Fruit fly (Drosophila melanogaster): ENCODE results near the gene Meltrin.

Meltrin gene

DNA sequence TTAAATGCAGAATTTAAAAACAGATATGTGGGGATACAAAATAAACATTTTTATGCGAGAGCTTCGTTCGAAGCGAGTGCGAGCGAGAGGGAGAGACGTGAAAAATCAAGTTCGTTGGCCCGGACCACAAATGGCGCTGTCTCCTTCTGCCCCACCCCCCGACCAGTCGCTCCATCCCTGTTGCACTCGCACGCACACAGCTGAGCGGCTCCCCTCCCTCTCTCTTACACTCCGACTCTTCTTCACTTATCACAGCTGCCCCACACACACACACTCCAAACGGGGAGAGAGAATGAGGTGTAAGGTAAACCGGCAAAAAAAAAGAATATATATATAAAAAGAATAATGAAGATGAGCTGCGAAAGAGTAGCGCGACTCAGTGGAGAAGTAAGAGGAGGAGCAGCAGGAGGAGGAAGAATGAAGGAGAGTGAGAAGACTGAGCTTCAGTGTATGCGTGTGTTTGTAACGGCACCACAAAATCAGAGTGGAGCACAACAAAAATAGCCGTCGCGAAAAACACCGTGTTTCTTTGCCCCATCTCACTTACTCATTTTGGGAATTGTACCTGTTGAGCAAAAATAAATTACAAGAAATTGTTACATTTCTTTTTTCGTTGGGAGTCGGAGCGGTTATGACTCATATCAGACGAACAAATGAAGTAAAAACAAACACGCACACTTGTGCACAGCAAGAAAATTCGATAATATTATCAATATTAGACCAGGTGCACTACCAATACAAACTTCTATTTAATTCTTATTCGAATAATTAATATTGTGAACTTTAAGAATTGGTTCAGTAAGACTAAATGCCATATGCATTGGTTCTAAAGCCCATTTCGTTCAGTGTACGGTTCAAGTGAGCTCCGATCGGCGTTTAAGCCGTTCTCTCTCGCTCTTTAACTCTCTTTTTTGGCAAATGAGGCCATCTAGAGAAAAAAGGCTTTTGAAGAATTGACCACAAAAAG is 41.1 kb upstream of the Meltrin start (continued):
- TF ChIP-seq CG15269 (tag; optimal IDR thresholded peaks at IDR 0.05) (peak; percentile 95), usp (GFP tag; optimal IDR thresholded peaks at IDR 0.05) (no peak), CG12744 (GFP tag; optimal IDR thresholded peaks at IDR 0.05) (peak; percentile 86), E2f2 (GFP tag; IDR thresholded peaks at IDR 0.05) (peak; percentile 77), CG4404 (GFP tag; IDR thresholded peaks at IDR 0.05) (peak; percentile 92), sd (tag; optimal IDR thresholded peaks at IDR 0.05) (peak; percentile 89), cato (GFP tag; optimal IDR thresholded peaks at IDR 0.05; ENCODE audit: borderline replicate concordance) (peak; percentile 76), Lhr (GFP tag; optimal IDR thresholded peaks at IDR 0.05) (peak; percentile 83), Nf-YB (GFP tag; optimal IDR thresholded peaks at IDR 0.05) (peak; percentile 79), C15 (GFP tag; IDR thresholded peaks at IDR 0.05) (peak; percentile 83), fu2 (GFP tag; optimal IDR thresholded peaks at IDR 0.05) (peak; percentile 80), CG11247 (GFP tag; IDR thresholded peaks at IDR 0.05) (peak; percentile 94), prd (optimal IDR thresholded peaks at IDR 0.05) (no peak), prd (GFP tag; IDR thresholded peaks at IDR 0.05) (peak; percentile 97), Sry-δ (GFP tag; optimal IDR thresholded peaks at IDR 0.05) (peak; percentile 56), CG5245 (GFP tag; optimal IDR thresholded peaks at IDR 0.05) (peak; percentile 95), Hr3 (GFP tag; optimal IDR thresholded peaks at IDR 0.05) (peak; percentile 93), CG4820 (GFP tag; optimal IDR thresholded peaks at IDR 0.05) (peak; percentile 94), eve (GFP tag; optimal IDR thresholded peaks at IDR 0.05) (peak in 1 of 2 experiments; percentile 97), CG10462 (GFP tag; optimal IDR thresholded peaks at IDR 0.05) (peak; percentile 87), wek (GFP tag; optimal IDR thresholded peaks at IDR 0.05) (peak; percentile 82), sqz (GFP tag; optimal IDR thresholded peaks at IDR 0.05) (peak; percentile 66), CG43689 (GFP tag; IDR thresholded peaks at IDR 0.05) (peak; percentile 84), grau (tag; optimal IDR thresholded peaks at IDR 0.05) (peak; percentile 93), crol (GFP tag; IDR thresholded peaks at IDR 0.05) (peak; percentile 98), B-H1 (GFP tag; IDR thresholded peaks at IDR 0.05) (peak; percentile 93), Rx (GFP tag; IDR thresholded peaks at IDR 0.05) (peak; percentile 92), phol (tag; optimal IDR thresholded peaks at IDR 0.05) (peak; percentile 94), CG11398 (GFP tag; optimal IDR thresholded peaks at IDR 0.05) (peak; percentile 76), Chrac-16 (GFP tag; optimal IDR thresholded peaks at IDR 0.05) (peak; percentile 93), zen (tag; optimal IDR thresholded peaks at IDR 0.05) (peak; percentile 93), pho (GFP tag; optimal IDR thresholded peaks at IDR 0.05) (peak; percentile 92), ind (GFP tag; optimal IDR thresholded peaks at IDR 0.05) (peak; percentile 92), CG9876 (GFP tag; optimal IDR thresholded peaks at IDR 0.05) (peak; percentile 78), CG1832 (GFP tag; optimal IDR thresholded peaks at IDR 0.05) (peak; percentile 93), CG11456 (GFP tag; IDR thresholded peaks at IDR 0.05) (peak; percentile 96), BEAF-32 (GFP tag; optimal IDR thresholded peaks at IDR 0.05) (no peak), ftz-f1 (GFP tag; optimal IDR thresholded peaks at IDR 0.05) (peak; percentile 37), CG8089 (GFP tag; optimal IDR thresholded peaks at IDR 0.05) (peak; percentile 89), sc (optimal IDR thresholded peaks at IDR 0.05) (no peak), sc (GFP tag; optimal IDR thresholded peaks at IDR 0.05) (peak; percentile 89), az2 (GFP tag; optimal IDR thresholded peaks at IDR 0.05) (peak; percentile 95), CG6254 (GFP tag; optimal IDR thresholded peaks at IDR 0.05) (peak; percentile 94), Med (GFP tag) (peak; percentile 99), ham (GFP tag; IDR thresholded peaks at IDR 0.05) (peak; percentile 63; the same call in 1 of the 2 replicates), NfI (GFP tag; optimal IDR thresholded peaks at IDR 0.05) (peak; percentile 94), CG13894 (tag; optimal IDR thresholded peaks at IDR 0.05) (peak; percentile 20), CG7786 (GFP tag; optimal IDR thresholded peaks at IDR 0.05) (peak; percentile 90), da (GFP tag; optimal IDR thresholded peaks at IDR 0.05) (peak; percentile 61)

All from whole organism, embryonic.